Worm (Caenorhabditis elegans) whole organism, L1 larva: ENCODE results near the gene ugt-8.

ENCODE experiments used
- ceh-8 ChIP-seq: fragments of 200-800 bp; sonication (Bioruptor generic); optimal IDR thresholded peaks from 2 replicates; lab custom pipeline; 2018; ENCODE audit warnings: mild to moderate bottlenecking, missing genetic modification characterization, moderate library complexity, missing compliant biosample characterization
- ceh-82 ChIP-seq, 3 experiments: fragments of 150-350 bp in 1 of 3; sonication (generic microtip) in 2 of 3; optimal IDR thresholded peaks; 2 replicates each; lab custom pipeline; 2014 to 2017; ENCODE audit warnings: missing biosample characterization in 3 of 3, missing genetic modification characterization in 3 of 3
- ceh-90 ChIP-seq: sonication (generic microtip); optimal IDR thresholded peaks from 2 replicates; lab custom pipeline; 2016; ENCODE audit warnings: missing genetic modification characterization, missing compliant biosample characterization
- egl-27 ChIP-seq, 2 experiments: fragments of 150-350 bp in 1 of 2; sonication (generic microtip); optimal IDR thresholded peaks; 3 replicates each; lab custom pipeline; 2017 to 2018; ENCODE audit warnings: missing biosample characterization in 2 of 2, missing genetic modification characterization in 2 of 2, missing genetic modification reagents in 2 of 2
- fos-1 ChIP-seq: fragments of 150-350 bp; optimal IDR thresholded peaks from 2 replicates; lab custom pipeline; 2014; ENCODE audit warnings: missing biosample characterization, missing genetic modification characterization
- lin-15B ChIP-seq: fragments of 150-350 bp; sonication (generic microtip); optimal IDR thresholded peaks from 3 replicates; lab custom pipeline; 2014; ENCODE audit warnings: missing biosample characterization, missing genetic modification characterization
- lin-39 ChIP-seq: fragments of 150-350 bp; optimal IDR thresholded peaks from 2 replicates; lab custom pipeline; 2014; ENCODE audit warnings: missing biosample characterization, missing genetic modification reagents, missing genetic modification characterization
- nhr-237 ChIP-seq: fragments of 150-350 bp; optimal IDR thresholded peaks from 2 replicates; lab custom pipeline; 2014; ENCODE audit warnings: missing biosample characterization, missing genetic modification characterization
- nhr-28 ChIP-seq: fragments of 150-350 bp; optimal IDR thresholded peaks from 2 replicates; lab custom pipeline; 2014; ENCODE audit warnings: missing biosample characterization, missing genetic modification characterization
- nhr-76 ChIP-seq: sonication (generic microtip); optimal IDR thresholded peaks from 2 replicates; lab custom pipeline; 2017; ENCODE audit warnings: missing biosample characterization, missing genetic modification characterization
- rnt-1 ChIP-seq: sonication (generic microtip); optimal IDR thresholded peaks from 2 replicates; lab custom pipeline; 2016; ENCODE audit warnings: mild to moderate bottlenecking, missing genetic modification characterization, moderate library complexity, missing compliant biosample characterization
- unc-62 ChIP-seq: fragments of 150-350 bp; optimal IDR thresholded peaks from 2 replicates; lab custom pipeline; 2014; ENCODE audit warnings: missing biosample characterization, missing genetic modification reagents, missing genetic modification characterization
- ztf-11 ChIP-seq, 2 experiments: sonication (generic microtip); optimal IDR thresholded peaks; 2 replicates each; lab custom pipeline; 2016 to 2017; ENCODE audit warnings: missing genetic modification characterization in 2 of 2, missing biosample characterization in 1 of 2, missing compliant biosample characterization in 1 of 2

- TF ChIP-seq ceh-90 (tag; lab: Kevin White, UChicago) (no peak), egl-27 (tag; optimal IDR thresholded peaks at IDR 0.05; lab: Kevin White, UChicago) (no peak), nhr-237 (tag; lab: Kevin White, UChicago) (no peak), lin-39 (no peak), lin-15B (tag; lab: Kevin White, UChicago) (no peak), fos-1 (tag; lab: Kevin White, UChicago) (no peak), ceh-8 (no peak), ceh-82 (tag; optimal IDR thresholded peaks at IDR 0.05; lab: Kevin White, UChicago) (no peak), nhr-28 (tag; lab: Kevin White, UChicago) (no peak), rnt-1 (tag; lab: Kevin White, UChicago) (no peak), nhr-76 (tag; lab: Kevin White, UChicago) (no peak), unc-62 (GFP tag; lab: Kevin White, UChicago) (no peak), ztf-11 (tag; optimal IDR thresholded peaks at IDR 0.05; lab: Kevin White, UChicago) (no peak)
These were observed 40.5 kb downstream of the ugt-8 start, which contains the start of gene str-211 for ce11 chrV:4944219-4944618.
